Fruit fly (Drosophila melanogaster): ENCODE results near the gene mTTF.

dm6 chr2L:14366590-14367273 is 18.1 kb upstream of the mTTF start:
- no peak for TF ChIP-seq kay (GFP tag; ENCODE audit: borderline replicate concordance)
- TF ChIP-seq CG11617 (GFP tag; optimal IDR thresholded peaks at IDR 0.05): no peak
- no peak for TF ChIP-seq bab1 (GFP tag; optimal IDR thresholded peaks at IDR 0.05)
